Worm (Caenorhabditis elegans) whole organism, midembryonic: ENCODE results near the gene nhx-9.

Source experiments
- cog-1 ChIP-seq: sonication (generic microtip); optimal IDR thresholded peaks from 2 replicates; lab custom pipeline; 2016; ENCODE audit warnings: missing genetic modification characterization, missing compliant biosample characterization
- flt-1 ChIP-seq: fragments of 200-800 bp; sonication (Bioruptor generic); IDR thresholded peaks from 2 replicates; pipeline ENCODE4 v1.3.6; 2022; ENCODE audit warnings: missing genetic modification characterization, missing compliant biosample characterization
- klf-2 ChIP-seq: fragments of 200-800 bp; sonication (Bioruptor generic); conservative IDR thresholded peaks from 2 replicates; pipeline ENCODE4 v1.3.6; 2022; ENCODE audit warnings: missing genetic modification reagents, missing genetic modification characterization, missing compliant biosample characterization
- med-1 ChIP-seq: sonication (generic microtip); optimal IDR thresholded peaks from 2 replicates; lab custom pipeline; 2017; ENCODE audit warnings: missing genetic modification characterization, mild to moderate bottlenecking, missing compliant biosample characterization, antibody characterized with exemption, missing genetic modification reagents; ENCODE audit not compliant: insufficient read depth
- ref-1 ChIP-seq: fragments of 200-800 bp; sonication (Bioruptor generic); conservative IDR thresholded peaks from 2 replicates; pipeline ENCODE4 v1.3.6; 2022; ENCODE audit warnings: missing genetic modification reagents, missing genetic modification characterization, missing compliant biosample characterization
- tab-1 ChIP-seq: fragments of 200-800 bp; sonication (Bioruptor generic); IDR thresholded peaks from 2 replicates; pipeline ENCODE4 v1.3.6; 2022; ENCODE audit warnings: missing genetic modification characterization, missing compliant biosample characterization
- ztf-29 ChIP-seq: fragments of 200-800 bp; sonication (Bioruptor generic); IDR thresholded peaks from 2 replicates; pipeline ENCODE4 v1.3.6; 2022; ENCODE audit warnings: missing genetic modification reagents, missing genetic modification characterization, missing compliant biosample characterization

DNA sequence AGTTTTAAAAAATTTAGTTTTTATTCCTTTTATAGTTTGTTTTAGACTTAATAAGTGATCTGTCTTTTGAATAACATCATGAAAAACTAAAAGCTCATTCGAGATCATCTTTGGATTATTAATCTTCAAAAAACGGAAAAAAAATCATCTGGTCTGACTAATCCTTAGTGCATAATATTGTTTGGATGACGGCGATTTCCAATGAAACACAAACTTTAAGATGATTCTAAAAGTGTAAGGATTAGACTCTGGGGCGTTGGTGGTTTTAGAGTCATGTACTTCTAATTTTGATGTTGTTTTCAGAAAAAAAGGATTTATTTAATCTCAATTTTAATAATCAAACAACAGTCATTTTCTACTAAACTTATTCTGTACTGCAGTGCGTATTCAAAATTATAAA is 37.3 kb upstream of the nhx-9 start:
- no peak for TF ChIP-seq ref-1 (GFP tag; lab: Robert Waterston, UW)
- TF ChIP-seq flt-1 = no peak
- TF ChIP-seq tab-1 = no peak
- TF ChIP-seq ztf-29 (GFP tag; lab: Robert Waterston, UW) = no peak
- TF ChIP-seq med-1 (GFP tag; lab: Kevin White, UChicago) = no peak
- TF ChIP-seq cog-1 (tag; lab: Kevin White, UChicago) = no peak
- TF ChIP-seq klf-2 (GFP tag; lab: Robert Waterston, UW) = no peak
